Worm (Caenorhabditis elegans): ENCODE results near the gene abcf-2.

- TF ChIP-seq ama-1 (optimal IDR thresholded peaks at IDR 0.05) = peak; percentile 37
- TF ChIP-seq ztf-11 (tag; optimal IDR thresholded peaks at IDR 0.05) = no peak
- no peak for TF ChIP-seq egl-5 (tag; optimal IDR thresholded peaks at IDR 0.05)
- TF ChIP-seq skn-1 (tag; optimal IDR thresholded peaks at IDR 0.05) = no peak
- no peak for TF ChIP-seq ceh-28 (tag; optimal IDR thresholded peaks at IDR 0.05)
- no peak for TF ChIP-seq nhr-11 (tag; optimal IDR thresholded peaks at IDR 0.05)
- TF ChIP-seq nhr-77 (tag; optimal IDR thresholded peaks at IDR 0.05) = no peak
- no peak for TF ChIP-seq nhr-237 (tag; optimal IDR thresholded peaks at IDR 0.05)
- TF ChIP-seq fkh-2 (tag; optimal IDR thresholded peaks at IDR 0.05) = no peak
- no peak for TF ChIP-seq nfya-1 (tag; optimal IDR thresholded peaks at IDR 0.05; ENCODE audit: insufficient read depth)
- TF ChIP-seq daf-12 (tag; optimal IDR thresholded peaks at IDR 0.05) = no peak
- TF ChIP-seq nhr-12 (tag; optimal IDR thresholded peaks at IDR 0.05) = no peak
- TF ChIP-seq pha-4 (tag; optimal IDR thresholded peaks at IDR 0.05) = no peak
These were observed 34.2 kb downstream of the abcf-2 start for ce11 chrIII:13427817-13428216.

Data from whole organism, L3 larva.